Worm (Caenorhabditis elegans) whole organism, early embryonic: ENCODE measurements around the gene srh-19.

ENCODE experiments used
- B0310.2 ChIP-seq: sonication (generic microtip); optimal IDR thresholded peaks from 2 replicates; lab custom pipeline; 2016; ENCODE audit warnings: mild to moderate bottlenecking, missing genetic modification characterization, missing compliant biosample characterization
- F13C5.2 ChIP-seq: sonication (generic microtip); optimal IDR thresholded peaks from 2 replicates; lab custom pipeline; 2017; ENCODE audit warnings: mild to moderate bottlenecking, missing genetic modification characterization, inconsistent platforms, missing compliant biosample characterization
- ama-1 ChIP-seq: fragments of 150-350 bp; optimal IDR thresholded peaks from 2 replicates; lab custom pipeline; 2014
- ceh-13 ChIP-seq: fragments of 200-800 bp; sonication (Bioruptor generic); optimal IDR thresholded peaks from 2 replicates; lab custom pipeline; 2018; ENCODE audit warnings: mild to moderate bottlenecking, missing genetic modification characterization, missing compliant biosample characterization
- flt-1 ChIP-seq: fragments of 200-800 bp; sonication (Bioruptor generic); IDR thresholded peaks from 2 replicates; pipeline ENCODE4 v1.3.6; 2022; ENCODE audit warnings: missing genetic modification characterization, missing compliant biosample characterization
- scrt-1 ChIP-seq: fragments of 200-800 bp; sonication (Bioruptor generic); IDR thresholded peaks from 2 replicates; pipeline ENCODE4 v1.3.6; 2022; ENCODE audit warnings: missing genetic modification characterization, missing compliant biosample characterization
- sea-1 ChIP-seq: fragments of 200-800 bp; sonication (Bioruptor generic); conservative IDR thresholded peaks from 2 replicates; pipeline ENCODE4 v1.3.6; 2022; ENCODE audit warnings: missing genetic modification characterization, missing compliant biosample characterization
- tbx-11 ChIP-seq: fragments of 200-800 bp; sonication (Bioruptor generic); IDR thresholded peaks from 2 replicates; pipeline ENCODE4 v1.3.6; 2022; ENCODE audit warnings: missing genetic modification characterization, missing compliant biosample characterization
- tbx-37 ChIP-seq: fragments of 200-800 bp; sonication (Bioruptor generic); conservative IDR thresholded peaks from 2 replicates; pipeline ENCODE4 v1.3.6; 2022; ENCODE audit warnings: missing genetic modification reagents, missing genetic modification characterization, missing compliant biosample characterization

- TF ChIP-seq scrt-1 = no peak
- TF ChIP-seq ceh-13 (GFP tag; lab: Kevin White, UChicago) = no peak
- TF ChIP-seq tbx-11 (GFP tag; lab: Robert Waterston, UW) = no peak
- no peak for TF ChIP-seq flt-1 (GFP tag; lab: Robert Waterston, UW)
- TF ChIP-seq ama-1 (lab: Kevin White, UChicago) = no peak
- TF ChIP-seq B0310.2 (tag; lab: Kevin White, UChicago) = no peak
- no peak for TF ChIP-seq sea-1 (GFP tag; lab: Robert Waterston, UW)
- no peak for TF ChIP-seq F13C5.2 (tag; lab: Kevin White, UChicago)
- TF ChIP-seq tbx-37 (GFP tag; lab: Robert Waterston, UW) = no peak
Measured at ce11 chrX:1450352-1450818, 37.4 kb downstream of the srh-19 start, which contains the start of gene W05H7.1.
